Worm (Caenorhabditis elegans) whole organism, L1 larva: ENCODE measurements around the gene F59A7.12.

Experiments
- C34B4.2 ChIP-seq: sonication (generic microtip); optimal IDR thresholded peaks from 2 replicates; lab custom pipeline; 2017; ENCODE audit warnings: mild to moderate bottlenecking, missing genetic modification characterization, missing compliant biosample characterization
- aha-1 ChIP-seq: fragments of 150-350 bp; optimal IDR thresholded peaks from 2 replicates; lab custom pipeline; 2014; ENCODE audit warnings: missing biosample characterization, missing genetic modification characterization
- alr-1 ChIP-seq: fragments of 200-800 bp; sonication (Bioruptor generic); optimal IDR thresholded peaks from 2 replicates; lab custom pipeline; 2018; ENCODE audit warnings: borderline replicate concordance, mild to moderate bottlenecking, missing genetic modification characterization, missing compliant biosample characterization
- aly-2 ChIP-seq: fragments of 150-350 bp; optimal IDR thresholded peaks from 2 replicates; lab custom pipeline; 2014; ENCODE audit warnings: missing biosample characterization, missing genetic modification characterization
- ama-1 ChIP-seq: fragments of 150-350 bp; optimal IDR thresholded peaks from 2 replicates; lab custom pipeline; 2014
- blmp-1 ChIP-seq: fragments of 150-350 bp; optimal IDR thresholded peaks from 2 replicates; lab custom pipeline; 2014; ENCODE audit warnings: missing biosample characterization, missing genetic modification characterization
- ceh-63 ChIP-seq: fragments of 200-800 bp; sonication (Bioruptor generic); optimal IDR thresholded peaks from 2 replicates; lab custom pipeline; 2018; ENCODE audit warnings: mild to moderate bottlenecking, missing genetic modification characterization, missing compliant biosample characterization
- ceh-8 ChIP-seq: fragments of 200-800 bp; sonication (Bioruptor generic); optimal IDR thresholded peaks from 2 replicates; lab custom pipeline; 2018; ENCODE audit warnings: mild to moderate bottlenecking, missing genetic modification characterization, moderate library complexity, missing compliant biosample characterization
- ceh-90 ChIP-seq: sonication (generic microtip); optimal IDR thresholded peaks from 2 replicates; lab custom pipeline; 2016; ENCODE audit warnings: missing genetic modification characterization, missing compliant biosample characterization
- ces-1 ChIP-seq: fragments of 150-350 bp; optimal IDR thresholded peaks from 2 replicates; lab custom pipeline; 2014; ENCODE audit warnings: missing biosample characterization, missing genetic modification reagents, missing genetic modification characterization
- dpl-1 ChIP-seq, 3 experiments: fragments of 150-350 bp in 2 of 3; sonication (generic microtip) in 1 of 3; optimal IDR thresholded peaks; 2 replicates each; lab custom pipeline; 2014 to 2017; ENCODE audit warnings: missing biosample characterization in 3 of 3, missing genetic modification characterization in 3 of 3, missing genetic modification reagents in 3 of 3
- dsc-1 ChIP-seq: sonication (generic microtip); optimal IDR thresholded peaks from 2 replicates; lab custom pipeline; 2016; ENCODE audit warnings: mild to moderate bottlenecking, missing genetic modification characterization, missing compliant biosample characterization
- efl-1 ChIP-seq, 4 experiments: fragments of 150-350 bp; optimal IDR thresholded peaks in 3 of 4; peaks in 1 of 4; 1 replicate in 1 of 4; 2 replicates in 3 of 4; lab custom pipeline; 2014; ENCODE audit warnings: missing biosample characterization in 2 of 4, missing genetic modification characterization in 2 of 4, missing genetic modification reagents in 2 of 4
- efl-3 ChIP-seq: fragments of 200-800 bp; sonication (Bioruptor generic); optimal IDR thresholded peaks from 2 replicates; lab custom pipeline; 2018; ENCODE audit warnings: mild to moderate bottlenecking, missing genetic modification characterization, missing compliant biosample characterization
- egl-27 ChIP-seq, 2 experiments: fragments of 150-350 bp in 1 of 2; sonication (generic microtip); optimal IDR thresholded peaks; 3 replicates each; lab custom pipeline; 2017 to 2018; ENCODE audit warnings: missing biosample characterization in 2 of 2, missing genetic modification characterization in 2 of 2, missing genetic modification reagents in 2 of 2
- fkh-10 ChIP-seq: sonication (generic microtip); optimal IDR thresholded peaks from 2 replicates; lab custom pipeline; 2017; ENCODE audit warnings: missing biosample characterization, missing genetic modification reagents, missing genetic modification characterization
- fos-1 ChIP-seq: fragments of 150-350 bp; optimal IDR thresholded peaks from 2 replicates; lab custom pipeline; 2014; ENCODE audit warnings: missing biosample characterization, missing genetic modification characterization
- grh-1 ChIP-seq: fragments of 200-800 bp; sonication (Bioruptor generic); IDR thresholded peaks from 2 replicates; pipeline ENCODE4 v1.3.6; 2022; ENCODE audit warnings: missing genetic modification reagents, missing genetic modification characterization, missing compliant biosample characterization
- hlh-17 ChIP-seq: fragments of 200-800 bp; sonication (Bioruptor generic); optimal IDR thresholded peaks from 2 replicates; lab custom pipeline; 2018; ENCODE audit warnings: missing genetic modification characterization, mild to moderate bottlenecking, missing compliant biosample characterization, moderate library complexity, borderline replicate concordance
- hlh-4 ChIP-seq: sonication (generic microtip); optimal IDR thresholded peaks from 2 replicates; lab custom pipeline; 2016; ENCODE audit warnings: mild to moderate bottlenecking, missing genetic modification characterization, missing compliant biosample characterization
- hpl-2 ChIP-seq: fragments of 150-350 bp; optimal IDR thresholded peaks from 2 replicates; lab custom pipeline; 2014; ENCODE audit warnings: missing biosample characterization, missing genetic modification reagents, missing genetic modification characterization
- lin-14 ChIP-seq: fragments of 200-800 bp; sonication (Bioruptor generic); optimal IDR thresholded peaks from 2 replicates; lab custom pipeline; 2018; ENCODE audit warnings: mild to moderate bottlenecking, missing genetic modification characterization, moderate library complexity, missing compliant biosample characterization
- lin-39 ChIP-seq: fragments of 150-350 bp; optimal IDR thresholded peaks from 2 replicates; lab custom pipeline; 2014; ENCODE audit warnings: missing biosample characterization, missing genetic modification reagents, missing genetic modification characterization
- mab-9 ChIP-seq: fragments of 200-800 bp; sonication (Bioruptor generic); IDR thresholded peaks from 2 replicates; pipeline ENCODE4 v1.3.6; 2022; ENCODE audit warnings: missing genetic modification reagents, missing genetic modification characterization, missing compliant biosample characterization
- mdl-1 ChIP-seq, 2 experiments: fragments of 150-350 bp; optimal IDR thresholded peaks; 2 replicates each; lab custom pipeline; 2014 to 2017; ENCODE audit warnings: missing biosample characterization in 2 of 2, missing genetic modification characterization in 2 of 2, inconsistent platforms in 1 of 2
- mep-1 ChIP-seq: fragments of 150-350 bp; optimal IDR thresholded peaks from 2 replicates; lab custom pipeline; 2014; ENCODE audit warnings: missing biosample characterization, missing genetic modification characterization
- nhr-11 ChIP-seq: fragments of 150-350 bp; optimal IDR thresholded peaks from 2 replicates; lab custom pipeline; 2014; ENCODE audit warnings: missing biosample characterization, missing genetic modification characterization
- nhr-19 ChIP-seq: fragments of 200-800 bp; sonication (Bioruptor generic); conservative IDR thresholded peaks from 2 replicates; pipeline ENCODE4 v1.3.6; 2022; ENCODE audit warnings: missing genetic modification characterization, missing compliant biosample characterization
- nhr-28 ChIP-seq: fragments of 150-350 bp; optimal IDR thresholded peaks from 2 replicates; lab custom pipeline; 2014; ENCODE audit warnings: missing biosample characterization, missing genetic modification characterization
- nhr-47 ChIP-seq: sonication (generic microtip); optimal IDR thresholded peaks from 2 replicates; lab custom pipeline; 2016; ENCODE audit warnings: mild to moderate bottlenecking, missing genetic modification characterization, moderate library complexity, missing compliant biosample characterization
- nhr-76 ChIP-seq: sonication (generic microtip); optimal IDR thresholded peaks from 2 replicates; lab custom pipeline; 2017; ENCODE audit warnings: missing biosample characterization, missing genetic modification characterization
- nhr-77 ChIP-seq: fragments of 150-350 bp; optimal IDR thresholded peaks from 2 replicates; lab custom pipeline; 2014; ENCODE audit warnings: missing biosample characterization, missing genetic modification characterization
- nhr-85 ChIP-seq: sonication (generic microtip); peaks from one replicate; lab custom pipeline; 2016; ENCODE audit warnings: missing genetic modification characterization, inconsistent platforms, missing compliant biosample characterization
- pqm-1 ChIP-seq: sonication (generic microtip); optimal IDR thresholded peaks from 3 replicates; lab custom pipeline; 2017; ENCODE audit warnings: missing biosample characterization, missing genetic modification characterization
- rnt-1 ChIP-seq: sonication (generic microtip); optimal IDR thresholded peaks from 2 replicates; lab custom pipeline; 2016; ENCODE audit warnings: mild to moderate bottlenecking, missing genetic modification characterization, moderate library complexity, missing compliant biosample characterization
- skn-1 ChIP-seq: fragments of 150-350 bp; optimal IDR thresholded peaks from 2 replicates; lab custom pipeline; 2014; ENCODE audit warnings: missing biosample characterization, missing genetic modification characterization
- sox-4 ChIP-seq: sonication (generic microtip); optimal IDR thresholded peaks from 2 replicates; lab custom pipeline; 2016; ENCODE audit warnings: missing genetic modification characterization, missing compliant biosample characterization
- tbx-2 ChIP-seq: sonication (generic microtip); optimal IDR thresholded peaks from 2 replicates; lab custom pipeline; 2016; ENCODE audit warnings: missing genetic modification characterization, missing compliant biosample characterization
- unc-130 ChIP-seq: fragments of 150-350 bp; optimal IDR thresholded peaks from 2 replicates; lab custom pipeline; 2017; ENCODE audit warnings: missing biosample characterization, missing genetic modification characterization, inconsistent platforms
- vab-15 ChIP-seq: sonication (generic microtip); optimal IDR thresholded peaks from 2 replicates; lab custom pipeline; 2017; ENCODE audit warnings: missing genotype, mild to moderate bottlenecking, missing genetic modification characterization, missing compliant biosample characterization
- ztf-11 ChIP-seq, 2 experiments: sonication (generic microtip); optimal IDR thresholded peaks; 2 replicates each; lab custom pipeline; 2016 to 2017; ENCODE audit warnings: missing genetic modification characterization in 2 of 2, missing biosample characterization in 1 of 2, missing compliant biosample characterization in 1 of 2

F59A7.12 gene

DNA sequence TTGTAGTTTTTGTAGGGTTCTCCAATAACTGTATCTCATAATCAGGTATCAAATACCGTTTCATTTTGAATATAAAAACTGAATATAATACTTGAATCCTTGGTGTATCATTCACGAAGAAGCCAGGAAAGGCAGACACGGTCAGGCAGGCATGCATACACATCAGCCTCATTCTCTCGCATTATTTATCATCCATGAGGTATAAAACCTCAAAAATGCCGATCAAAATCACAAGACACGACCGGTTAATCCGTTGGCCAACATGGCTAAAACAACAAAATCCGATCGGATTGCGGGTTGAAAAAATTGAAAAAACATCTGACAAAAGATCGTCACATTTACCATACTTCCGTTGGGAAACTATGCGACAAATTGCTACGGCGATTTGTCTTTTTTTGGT is 7.6 kb upstream of the F59A7.12 start, which contains the start of gene F59A7.5:
F59A7.5 (plus strand) TSS at position 301 of the 400 bp plus-strand sequence.
- TF ChIP-seq mep-1 = no peak
- TF ChIP-seq dsc-1 (tag; lab: Kevin White, UChicago) = no peak
- no peak for TF ChIP-seq ama-1
- no peak for TF ChIP-seq nhr-76 (tag; lab: Kevin White, UChicago)
- no peak for TF ChIP-seq egl-27 (tag; optimal IDR thresholded peaks at IDR 0.05; lab: Kevin White, UChicago)
- no peak for TF ChIP-seq unc-130 (tag; lab: Kevin White, UChicago)
- TF ChIP-seq pqm-1 (tag; lab: Kevin White, UChicago) = no peak
- no peak for TF ChIP-seq grh-1 (GFP tag; lab: Robert Waterston, UW)
- no peak for TF ChIP-seq nhr-85 (tag; lab: Kevin White, UChicago)
- no peak for TF ChIP-seq lin-14 (GFP tag; lab: Kevin White, UChicago)
- no peak for TF ChIP-seq blmp-1 (tag; lab: Kevin White, UChicago)
- no peak for TF ChIP-seq lin-39
- no peak for TF ChIP-seq hlh-4 (tag; lab: Kevin White, UChicago)
- TF ChIP-seq fos-1 (tag; lab: Kevin White, UChicago) = no peak
- no peak for TF ChIP-seq alr-1 (tag; lab: Kevin White, UChicago)

DNA sequence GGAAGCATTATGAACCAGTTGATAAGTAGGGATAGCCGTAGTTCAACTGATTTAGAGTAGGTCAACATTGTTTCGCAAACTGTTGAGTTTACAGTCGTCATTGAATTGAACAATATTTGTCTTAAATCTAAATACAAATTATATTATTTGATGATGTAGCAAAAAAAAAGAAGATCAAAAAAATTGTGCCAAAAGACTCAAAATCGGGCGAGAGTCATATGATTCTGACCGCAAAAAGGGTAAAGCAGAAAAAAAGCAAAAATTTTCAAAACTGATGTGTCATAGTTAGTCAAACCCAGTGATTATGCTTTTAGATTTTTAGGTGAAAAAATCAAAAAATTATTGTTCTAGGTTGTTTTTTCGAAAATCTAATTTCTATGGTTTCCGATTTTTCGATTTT is 2.2 kb upstream of the F59A7.12 start, which contains the start of gene srab-13:
srab-13 (minus strand) TSS at position 101 of the 400 bp plus-strand sequence.
- TF ChIP-seq ceh-90 (no peak), mdl-1 (tag; optimal IDR thresholded peaks at IDR 0.05; lab: Kevin White, UChicago) (no peak), efl-1 (optimal IDR thresholded peaks at IDR 0.05; lab: Kevin White, UChicago) (no peak), efl-1 (GFP tag; optimal IDR thresholded peaks at IDR 0.05 in 1 of 2; lab: Kevin White, UChicago) (no peak), ces-1 (GFP tag; lab: Kevin White, UChicago) (no peak), mab-9 (GFP tag; lab: Robert Waterston, UW) (no peak), vab-15 (tag; lab: Kevin White, UChicago) (no peak), rnt-1 (tag; lab: Kevin White, UChicago) (no peak), nhr-77 (tag; lab: Kevin White, UChicago) (no peak), hpl-2 (GFP tag; lab: Kevin White, UChicago) (no peak), nhr-28 (tag; lab: Kevin White, UChicago) (no peak), sox-4 (tag; lab: Kevin White, UChicago) (no peak), ceh-8 (GFP tag; lab: Kevin White, UChicago) (no peak), efl-3 (no peak), egl-27 (tag; optimal IDR thresholded peaks at IDR 0.05; lab: Kevin White, UChicago) (no peak), lin-39 (no peak), skn-1 (tag; lab: Kevin White, UChicago) (no peak), hlh-17 (GFP tag; lab: Kevin White, UChicago) (no peak), ceh-63 (no peak)

DNA sequence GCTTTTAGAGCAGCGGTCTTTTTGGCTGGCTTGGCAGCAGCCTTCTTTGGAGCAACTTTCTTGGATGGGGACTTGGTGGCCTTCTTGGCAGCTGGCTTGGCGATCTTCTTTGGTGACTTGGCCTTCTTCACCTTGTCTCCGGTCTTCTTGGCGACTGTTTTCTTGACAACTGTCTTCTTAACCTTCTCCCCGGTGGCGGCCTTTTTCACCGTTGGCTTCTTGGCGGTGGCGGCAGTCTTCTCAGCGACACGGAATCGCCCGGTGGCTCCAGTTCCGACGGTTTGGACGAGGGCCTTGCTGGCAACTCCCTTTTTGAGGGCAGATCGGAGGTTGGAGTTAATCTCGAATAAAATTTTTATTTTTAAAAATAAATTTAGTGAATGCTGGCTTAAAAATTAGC is 684 bp downstream of the F59A7.12 start:
- TF ChIP-seq hpl-2 (GFP tag; lab: Kevin White, UChicago) = no peak
- no peak for TF ChIP-seq efl-1 (optimal IDR thresholded peaks at IDR 0.05; lab: Kevin White, UChicago)
- TF ChIP-seq efl-1 (GFP tag; optimal IDR thresholded peaks at IDR 0.05 in 1 of 2; lab: Kevin White, UChicago) = peak in 1 of 2 experiments; percentile 10

DNA sequence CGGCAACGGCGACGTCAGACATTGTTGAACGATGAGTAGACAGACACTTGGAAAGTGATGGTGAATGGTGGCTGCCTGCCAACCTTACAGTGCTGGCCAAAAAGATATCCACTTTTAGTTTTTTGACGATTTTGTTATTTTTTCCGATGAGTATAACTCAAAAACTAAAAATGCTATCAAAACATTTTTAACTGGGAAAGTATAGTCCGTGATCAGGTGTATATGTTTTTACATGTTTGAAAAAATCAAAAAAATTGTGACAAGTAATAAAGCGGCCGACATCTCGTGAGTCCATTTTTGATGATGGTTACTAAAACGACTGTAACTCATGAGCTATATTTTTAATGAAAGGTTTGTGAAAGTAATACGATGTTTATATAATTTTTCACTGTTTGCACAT is 1.5 kb downstream of the F59A7.12 start, which contains the start of gene hil-6:
hil-6 (minus strand) TSS at position 101 of the 400 bp plus-strand sequence.
- TF ChIP-seq nhr-19 (GFP tag; lab: Robert Waterston, UW) (no peak), nhr-76 (tag; lab: Kevin White, UChicago) (no peak), aha-1 (no peak), nhr-47 (tag; lab: Kevin White, UChicago) (no peak), fkh-10 (no peak), skn-1 (tag; lab: Kevin White, UChicago) (no peak), egl-27 (tag; optimal IDR thresholded peaks at IDR 0.05; lab: Kevin White, UChicago) (no peak), tbx-2 (tag; lab: Kevin White, UChicago) (no peak), blmp-1 (tag; lab: Kevin White, UChicago) (no peak), nhr-77 (tag; lab: Kevin White, UChicago) (no peak), nhr-11 (tag; lab: Kevin White, UChicago) (no peak), aly-2 (tag; lab: Kevin White, UChicago) (no peak), hlh-17 (GFP tag; lab: Kevin White, UChicago) (no peak), dpl-1 (GFP tag; optimal IDR thresholded peaks at IDR 0.05; lab: Kevin White, UChicago) (no peak), ztf-11 (tag; optimal IDR thresholded peaks at IDR 0.05; lab: Kevin White, UChicago) (no peak), C34B4.2 (tag; lab: Kevin White, UChicago) (no peak)
